Worm (Caenorhabditis elegans) whole organism, midembryonic: ENCODE measurements around the gene fubl-3.
A peak's percentile ranks its signal among the peaks of the same experiment; 100 is the strongest.

Source experiments
- T22C8.4 ChIP-seq: fragments of 200-800 bp; sonication (Bioruptor generic); IDR thresholded peaks from 2 replicates; pipeline ENCODE4 v1.3.6; 2022; ENCODE audit warnings: missing genetic modification characterization, missing compliant biosample characterization
- cog-1 ChIP-seq: sonication (generic microtip); optimal IDR thresholded peaks from 2 replicates; lab custom pipeline; 2016; ENCODE audit warnings: missing genetic modification characterization, missing compliant biosample characterization
- flt-1 ChIP-seq: fragments of 200-800 bp; sonication (Bioruptor generic); IDR thresholded peaks from 2 replicates; pipeline ENCODE4 v1.3.6; 2022; ENCODE audit warnings: missing genetic modification characterization, missing compliant biosample characterization
- klf-2 ChIP-seq: fragments of 200-800 bp; sonication (Bioruptor generic); conservative IDR thresholded peaks from 2 replicates; pipeline ENCODE4 v1.3.6; 2022; ENCODE audit warnings: missing genetic modification reagents, missing genetic modification characterization, missing compliant biosample characterization
- med-1 ChIP-seq: sonication (generic microtip); optimal IDR thresholded peaks from 2 replicates; lab custom pipeline; 2017; ENCODE audit warnings: missing genetic modification characterization, mild to moderate bottlenecking, missing compliant biosample characterization, antibody characterized with exemption, missing genetic modification reagents; ENCODE audit not compliant: insufficient read depth
- ref-1 ChIP-seq: fragments of 200-800 bp; sonication (Bioruptor generic); conservative IDR thresholded peaks from 2 replicates; pipeline ENCODE4 v1.3.6; 2022; ENCODE audit warnings: missing genetic modification reagents, missing genetic modification characterization, missing compliant biosample characterization
- tab-1 ChIP-seq: fragments of 200-800 bp; sonication (Bioruptor generic); IDR thresholded peaks from 2 replicates; pipeline ENCODE4 v1.3.6; 2022; ENCODE audit warnings: missing genetic modification characterization, missing compliant biosample characterization
- ztf-23 ChIP-seq: fragments of 200-800 bp; sonication (Bioruptor generic); IDR thresholded peaks from 2 replicates; pipeline ENCODE4 v1.3.6; 2022; ENCODE audit warnings: missing genetic modification reagents, missing genetic modification characterization, missing compliant biosample characterization
- ztf-29 ChIP-seq: fragments of 200-800 bp; sonication (Bioruptor generic); IDR thresholded peaks from 2 replicates; pipeline ENCODE4 v1.3.6; 2022; ENCODE audit warnings: missing genetic modification reagents, missing genetic modification characterization, missing compliant biosample characterization

fubl-3 gene

ce11 chrX:17434234-17434633 is at the start of gene fubl-3:
fubl-3 (plus strand) TSS chrX:17434445.
- TF ChIP-seq T22C8.4 (GFP tag; lab: Robert Waterston, UW), result no peak
- no peak for TF ChIP-seq ref-1 (GFP tag; lab: Robert Waterston, UW)
- no peak for TF ChIP-seq tab-1
- no peak for TF ChIP-seq ztf-29 (GFP tag; lab: Robert Waterston, UW)
- TF ChIP-seq flt-1, result peak; percentile 28; the same call in 1 of the 2 replicates
- no peak for TF ChIP-seq ztf-23 (GFP tag; lab: Robert Waterston, UW)

ce11 chrX:17385102-17385501 is 49.1 kb upstream of the fubl-3 start:
- TF ChIP-seq ztf-23 (GFP tag; lab: Robert Waterston, UW) (no peak), med-1 (GFP tag; lab: Kevin White, UChicago) (no peak), flt-1 (no peak), tab-1 (no peak), T22C8.4 (GFP tag; lab: Robert Waterston, UW) (no peak), ref-1 (GFP tag; lab: Robert Waterston, UW) (no peak), cog-1 (tag; lab: Kevin White, UChicago) (no peak), klf-2 (no peak), ztf-29 (GFP tag; lab: Robert Waterston, UW) (no peak)

ce11 chrX:17386130-17386529 is 48.1 kb upstream of the fubl-3 start:
- TF ChIP-seq cog-1 (tag; lab: Kevin White, UChicago) (no peak), tab-1 (no peak)

ce11 chrX:17390531-17390930 is 43.7 kb upstream of the fubl-3 start:
- TF ChIP-seq flt-1 (no peak), cog-1 (tag; lab: Kevin White, UChicago) (no peak), klf-2 (no peak), T22C8.4 (GFP tag; lab: Robert Waterston, UW) (no peak), med-1 (GFP tag; lab: Kevin White, UChicago) (no peak), ref-1 (GFP tag; lab: Robert Waterston, UW) (no peak), tab-1 (no peak), ztf-23 (GFP tag; lab: Robert Waterston, UW) (no peak), ztf-29 (GFP tag; lab: Robert Waterston, UW) (no peak)

ce11 chrX:17391515-17391914 is 42.7 kb upstream of the fubl-3 start, which contains the start of gene F10D7.5:
F10D7.5 (minus strand) TSS chrX:17391615.
- TF ChIP-seq flt-1, result no peak
- TF ChIP-seq tab-1, result no peak
- no peak for TF ChIP-seq ref-1 (GFP tag; lab: Robert Waterston, UW)
- TF ChIP-seq ztf-23 (GFP tag; lab: Robert Waterston, UW), result no peak
- TF ChIP-seq T22C8.4 (GFP tag; lab: Robert Waterston, UW), result no peak
- no peak for TF ChIP-seq ztf-29 (GFP tag; lab: Robert Waterston, UW)
- no peak for TF ChIP-seq cog-1 (tag; lab: Kevin White, UChicago)
- no peak for TF ChIP-seq med-1 (GFP tag; lab: Kevin White, UChicago)
- no peak for TF ChIP-seq klf-2

- TF ChIP-seq tab-1, result no peak
- peak; percentile 39 for TF ChIP-seq cog-1 (tag; lab: Kevin White, UChicago)
- TF ChIP-seq klf-2, result no peak
- TF ChIP-seq med-1 (GFP tag; lab: Kevin White, UChicago), result no peak
- TF ChIP-seq T22C8.4 (GFP tag; lab: Robert Waterston, UW), result no peak
- no peak for TF ChIP-seq ref-1 (GFP tag; lab: Robert Waterston, UW)
Measured at ce11 chrX:17392182-17392581, 42.1 kb upstream of the fubl-3 start.

- TF ChIP-seq klf-2 (no peak), ztf-23 (GFP tag; lab: Robert Waterston, UW) (no peak), T22C8.4 (GFP tag; lab: Robert Waterston, UW) (no peak)
Measured at ce11 chrX:17396456-17396855, 37.8 kb upstream of the fubl-3 start, which contains the start of the genes vap-1 and F11C7.2. vap-1 (minus strand) TSS chrX:17396556. F11C7.2 (plus strand) TSS chrX:17396814.

ce11 chrX:17398293-17398692 is 36.0 kb upstream of the fubl-3 start, which contains the start of gene F11C7.7:
F11C7.7 (plus strand) TSS chrX:17398593.
- TF ChIP-seq klf-2, result no peak
- no peak for TF ChIP-seq cog-1 (tag; lab: Kevin White, UChicago)
- TF ChIP-seq tab-1, result no peak
- TF ChIP-seq ztf-23 (GFP tag; lab: Robert Waterston, UW), result no peak
- no peak for TF ChIP-seq med-1 (GFP tag; lab: Kevin White, UChicago)
- no peak for TF ChIP-seq T22C8.4 (GFP tag; lab: Robert Waterston, UW)
- no peak for TF ChIP-seq ztf-29 (GFP tag; lab: Robert Waterston, UW)
- no peak for TF ChIP-seq flt-1
- TF ChIP-seq ref-1 (GFP tag; lab: Robert Waterston, UW), result no peak

- no peak for TF ChIP-seq flt-1
- no peak for TF ChIP-seq klf-2
- no peak for TF ChIP-seq T22C8.4 (GFP tag; lab: Robert Waterston, UW)
- TF ChIP-seq ztf-23 (GFP tag; lab: Robert Waterston, UW), result no peak
- no peak for TF ChIP-seq ref-1 (GFP tag; lab: Robert Waterston, UW)
- TF ChIP-seq tab-1, result no peak
- no peak for TF ChIP-seq med-1 (GFP tag; lab: Kevin White, UChicago)
- TF ChIP-seq cog-1 (tag; lab: Kevin White, UChicago), result no peak
- TF ChIP-seq ztf-29 (GFP tag; lab: Robert Waterston, UW), result no peak
Measured at ce11 chrX:17400425-17400824, 33.8 kb upstream of the fubl-3 start.

ce11 chrX:17401264-17401663 is 33.0 kb upstream of the fubl-3 start, which contains the start of gene F11C7.6:
F11C7.6 (plus strand) TSS chrX:17401564.
- no peak for TF ChIP-seq ref-1 (GFP tag; lab: Robert Waterston, UW)
- no peak for TF ChIP-seq med-1 (GFP tag; lab: Kevin White, UChicago)
- no peak for TF ChIP-seq tab-1
- no peak for TF ChIP-seq ztf-29 (GFP tag; lab: Robert Waterston, UW)
- no peak for TF ChIP-seq T22C8.4 (GFP tag; lab: Robert Waterston, UW)
- TF ChIP-seq ztf-23 (GFP tag; lab: Robert Waterston, UW), result no peak
